Fruit fly (Drosophila melanogaster): ENCODE measurements around the gene CG17343.

Gene CG17343

DNA sequence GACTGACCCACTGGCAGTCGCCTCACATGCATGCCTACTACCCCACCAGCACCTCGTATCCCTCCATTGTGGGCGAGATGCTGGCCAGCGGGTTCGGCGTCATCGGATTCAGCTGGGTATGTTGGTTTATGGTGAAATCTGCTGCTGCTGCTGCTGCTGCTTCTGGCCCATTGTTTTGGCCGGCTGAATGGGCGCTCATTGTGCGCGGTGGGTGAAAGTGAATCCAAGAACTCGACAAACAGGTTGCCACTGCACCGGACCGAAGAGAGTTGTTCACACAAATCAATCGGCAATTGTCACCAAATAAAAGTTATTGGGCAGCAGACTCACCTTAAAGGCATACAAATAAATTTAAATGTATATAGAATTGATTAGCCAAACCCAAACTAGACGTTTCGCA, 47.5 kb downstream of the CG17343 start:
- TF ChIP-seq Blimp-1 (GFP tag; optimal IDR thresholded peaks at IDR 0.05) (peak; percentile 79), CG8632 (GFP tag; optimal IDR thresholded peaks at IDR 0.05) (no peak), Eip78C (GFP tag) (peak; percentile 44)

DNA sequence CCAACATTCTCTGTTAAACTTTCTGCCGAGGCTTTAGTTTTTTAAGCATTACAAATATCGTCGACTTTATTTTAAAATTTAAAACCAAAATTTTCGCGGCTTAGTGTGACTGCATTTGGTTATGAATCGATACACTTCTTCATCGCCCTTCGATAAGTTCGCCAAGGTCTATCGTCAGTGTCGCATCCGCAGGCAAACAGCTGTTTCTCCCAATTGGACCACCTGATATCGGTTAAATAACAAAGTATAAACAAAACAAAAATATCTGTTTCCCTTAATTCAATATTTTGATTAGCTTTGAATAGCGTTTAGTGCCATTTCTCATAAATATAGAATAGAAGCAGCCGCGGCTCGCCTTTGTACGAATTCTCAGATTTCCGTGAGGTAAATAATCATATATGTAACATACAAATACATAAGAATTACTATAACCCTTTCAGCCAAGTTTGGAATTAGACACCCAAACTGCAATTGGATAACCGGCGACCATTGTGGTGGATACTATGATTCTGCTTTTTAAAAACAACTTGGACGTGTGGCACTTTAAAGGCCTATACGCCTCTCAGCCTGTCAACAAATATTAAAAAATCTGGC, 49.6 kb downstream of the CG17343 start, which contains the start of gene CG10561:
Gene CG10561 (plus strand): TSS at position 219 of the 594 bp plus-strand sequence.
- peak; percentile 66 for TF ChIP-seq vri (GFP tag; optimal IDR thresholded peaks at IDR 0.05)
- no peak for TF ChIP-seq CG6792 (GFP tag; optimal IDR thresholded peaks at IDR 0.05)
- TF ChIP-seq CG11902 (GFP tag; optimal IDR thresholded peaks at IDR 0.05), result no peak
- TF ChIP-seq CG3032 (tag; optimal IDR thresholded peaks at IDR 0.05), result no peak
- no peak for TF ChIP-seq CG31627 (GFP tag; optimal IDR thresholded peaks at IDR 0.05)
- TF ChIP-seq Met (GFP tag; optimal IDR thresholded peaks at IDR 0.05), result no peak
- peak; percentile 21 for TF ChIP-seq fkh (GFP tag; optimal IDR thresholded peaks at IDR 0.05)
- TF ChIP-seq pdm3 (GFP tag; optimal IDR thresholded peaks at IDR 0.05), result no peak
- no peak for TF ChIP-seq CG10669 (GFP tag; optimal IDR thresholded peaks at IDR 0.05)
- no peak for TF ChIP-seq acj6 (GFP tag; optimal IDR thresholded peaks at IDR 0.05)
- no peak for TF ChIP-seq CG3919 (GFP tag; optimal IDR thresholded peaks at IDR 0.05)
- TF ChIP-seq lz (GFP tag; optimal IDR thresholded peaks at IDR 0.05), result no peak
- TF ChIP-seq CG9139 (GFP tag; optimal IDR thresholded peaks at IDR 0.05), result no peak
- TF ChIP-seq dsx (GFP tag; optimal IDR thresholded peaks at IDR 0.05; ENCODE audit: poor library complexity, severe bottlenecking), result peak; percentile 71
- no peak for TF ChIP-seq Eip93F (GFP tag; optimal IDR thresholded peaks at IDR 0.05)
- TF ChIP-seq Smox (GFP tag; optimal IDR thresholded peaks at IDR 0.05), result no peak
- TF ChIP-seq Ets21C (GFP tag; optimal IDR thresholded peaks at IDR 0.05), result no peak
- TF ChIP-seq Eip78C (GFP tag), result peak; percentile 63
- no peak for TF ChIP-seq CG32006 (GFP tag; optimal IDR thresholded peaks at IDR 0.05)
- no peak for TF ChIP-seq CG6808 (GFP tag; optimal IDR thresholded peaks at IDR 0.05)
- TF ChIP-seq CG7368 (GFP tag; optimal IDR thresholded peaks at IDR 0.05), result no peak
- no peak for TF ChIP-seq CG6854 (GFP tag; optimal IDR thresholded peaks at IDR 0.05)
- TF ChIP-seq Ets96B (tag; optimal IDR thresholded peaks at IDR 0.05), result no peak
- no peak for TF ChIP-seq topi (GFP tag; optimal IDR thresholded peaks at IDR 0.05)
- TF ChIP-seq spab (GFP tag; optimal IDR thresholded peaks at IDR 0.05), result no peak
- no peak for TF ChIP-seq Sox15 (GFP tag; optimal IDR thresholded peaks at IDR 0.05)
- TF ChIP-seq net (GFP tag; optimal IDR thresholded peaks at IDR 0.05), result no peak
- no peak for TF ChIP-seq Hr38 (GFP tag; optimal IDR thresholded peaks at IDR 0.05)
- no peak for TF ChIP-seq Blimp-1 (GFP tag; optimal IDR thresholded peaks at IDR 0.05)
- no peak for TF ChIP-seq CG34406 (GFP tag; optimal IDR thresholded peaks at IDR 0.05)
- no peak for TF ChIP-seq CG6163 (GFP tag; IDR thresholded peaks at IDR 0.05)
